Worm (Caenorhabditis elegans) whole organism, L1 larva: ENCODE data around the gene T06E6.1.

Experiments used
- C04F5.9 ChIP-seq: sonication (generic microtip); optimal IDR thresholded peaks from 2 replicates; lab custom pipeline; 2016; ENCODE audit warnings: missing genetic modification characterization, missing compliant biosample characterization
- C16A3.4 ChIP-seq: fragments of 150-350 bp; optimal IDR thresholded peaks from 2 replicates; lab custom pipeline; 2014; ENCODE audit warnings: missing biosample characterization, missing genetic modification characterization
- aly-2 ChIP-seq: fragments of 150-350 bp; optimal IDR thresholded peaks from 2 replicates; lab custom pipeline; 2014; ENCODE audit warnings: missing biosample characterization, missing genetic modification characterization
- ceh-82 ChIP-seq, 3 experiments: fragments of 150-350 bp in 1 of 3; sonication (generic microtip) in 2 of 3; optimal IDR thresholded peaks; 2 replicates each; lab custom pipeline; 2014 to 2017; ENCODE audit warnings: missing biosample characterization in 3 of 3, missing genetic modification characterization in 3 of 3
- ceh-90 ChIP-seq: sonication (generic microtip); optimal IDR thresholded peaks from 2 replicates; lab custom pipeline; 2016; ENCODE audit warnings: missing genetic modification characterization, missing compliant biosample characterization
- dsc-1 ChIP-seq: sonication (generic microtip); optimal IDR thresholded peaks from 2 replicates; lab custom pipeline; 2016; ENCODE audit warnings: mild to moderate bottlenecking, missing genetic modification characterization, missing compliant biosample characterization
- efl-1 ChIP-seq, 4 experiments: fragments of 150-350 bp; optimal IDR thresholded peaks in 3 of 4; peaks in 1 of 4; 1 replicate in 1 of 4; 2 replicates in 3 of 4; lab custom pipeline; 2014; ENCODE audit warnings: missing biosample characterization in 2 of 4, missing genetic modification characterization in 2 of 4, missing genetic modification reagents in 2 of 4
- egl-13 ChIP-seq: sonication (generic microtip); optimal IDR thresholded peaks from 2 replicates; lab custom pipeline; 2016; ENCODE audit warnings: missing genotype, missing genetic modification reagents, missing genetic modification characterization, missing compliant biosample characterization
- elt-2 ChIP-seq: sonication (generic microtip); optimal IDR thresholded peaks from 2 replicates; lab custom pipeline; 2016; ENCODE audit warnings: missing genetic modification characterization, mild to moderate bottlenecking, inconsistent platforms, missing compliant biosample characterization, missing genetic modification reagents
- fkh-4 ChIP-seq: sonication (generic microtip); optimal IDR thresholded peaks from 2 replicates; lab custom pipeline; 2016; ENCODE audit warnings: missing compliant biosample characterization, missing genetic modification characterization, borderline replicate concordance
- fkh-8 ChIP-seq: sonication (generic microtip); optimal IDR thresholded peaks from 2 replicates; lab custom pipeline; 2016; ENCODE audit warnings: mild to moderate bottlenecking, missing genetic modification characterization, missing compliant biosample characterization
- fos-1 ChIP-seq: fragments of 150-350 bp; optimal IDR thresholded peaks from 2 replicates; lab custom pipeline; 2014; ENCODE audit warnings: missing biosample characterization, missing genetic modification characterization
- hlh-4 ChIP-seq: sonication (generic microtip); optimal IDR thresholded peaks from 2 replicates; lab custom pipeline; 2016; ENCODE audit warnings: mild to moderate bottlenecking, missing genetic modification characterization, missing compliant biosample characterization
- hpl-2 ChIP-seq: fragments of 150-350 bp; optimal IDR thresholded peaks from 2 replicates; lab custom pipeline; 2014; ENCODE audit warnings: missing biosample characterization, missing genetic modification reagents, missing genetic modification characterization
- lin-14 ChIP-seq: fragments of 200-800 bp; sonication (Bioruptor generic); optimal IDR thresholded peaks from 2 replicates; lab custom pipeline; 2018; ENCODE audit warnings: mild to moderate bottlenecking, missing genetic modification characterization, moderate library complexity, missing compliant biosample characterization
- lin-35 ChIP-seq, 2 experiments: fragments of 150-350 bp; optimal IDR thresholded peaks; 2 replicates each; lab custom pipeline; 2014; ENCODE audit warnings: missing biosample characterization in 2 of 2, missing genetic modification characterization in 2 of 2, missing genetic modification reagents in 2 of 2
- nhr-71 ChIP-seq: sonication (generic microtip); optimal IDR thresholded peaks from 2 replicates; lab custom pipeline; 2016; ENCODE audit warnings: mild to moderate bottlenecking, missing genetic modification characterization, moderate library complexity, missing compliant biosample characterization
- nhr-76 ChIP-seq: sonication (generic microtip); optimal IDR thresholded peaks from 2 replicates; lab custom pipeline; 2017; ENCODE audit warnings: missing biosample characterization, missing genetic modification characterization
- nhr-85 ChIP-seq: sonication (generic microtip); peaks from one replicate; lab custom pipeline; 2016; ENCODE audit warnings: missing genetic modification characterization, inconsistent platforms, missing compliant biosample characterization
- pag-3 ChIP-seq: sonication (generic microtip); optimal IDR thresholded peaks from 2 replicates; lab custom pipeline; 2017; ENCODE audit warnings: missing genetic modification characterization, mild to moderate bottlenecking, missing compliant biosample characterization, antibody characterized with exemption, borderline replicate concordance; ENCODE audit not compliant: insufficient read depth
- pax-3 ChIP-seq: fragments of 200-800 bp; sonication (Bioruptor generic); optimal IDR thresholded peaks from 2 replicates; lab custom pipeline; 2018; ENCODE audit warnings: mild to moderate bottlenecking, missing genetic modification characterization, moderate library complexity, missing compliant biosample characterization
- pqm-1 ChIP-seq: sonication (generic microtip); optimal IDR thresholded peaks from 3 replicates; lab custom pipeline; 2017; ENCODE audit warnings: missing biosample characterization, missing genetic modification characterization
- rnt-1 ChIP-seq: sonication (generic microtip); optimal IDR thresholded peaks from 2 replicates; lab custom pipeline; 2016; ENCODE audit warnings: mild to moderate bottlenecking, missing genetic modification characterization, moderate library complexity, missing compliant biosample characterization
- sptf-1 ChIP-seq: fragments of 150-350 bp; optimal IDR thresholded peaks from 2 replicates; lab custom pipeline; 2014; ENCODE audit warnings: missing biosample characterization, missing genetic modification characterization
- sup-37 ChIP-seq: fragments of 200-800 bp; sonication (Bioruptor generic); optimal IDR thresholded peaks from 2 replicates; lab custom pipeline; 2018; ENCODE audit warnings: mild to moderate bottlenecking, missing genetic modification characterization, missing compliant biosample characterization
- tbx-2 ChIP-seq: sonication (generic microtip); optimal IDR thresholded peaks from 2 replicates; lab custom pipeline; 2016; ENCODE audit warnings: missing genetic modification characterization, missing compliant biosample characterization
- zip-4 ChIP-seq: fragments of 200-800 bp; sonication (Bioruptor generic); optimal IDR thresholded peaks from 2 replicates; lab custom pipeline; 2018; ENCODE audit warnings: mild to moderate bottlenecking, missing genetic modification characterization, moderate library complexity, missing compliant biosample characterization
- ztf-11 ChIP-seq, 2 experiments: sonication (generic microtip); optimal IDR thresholded peaks; 2 replicates each; lab custom pipeline; 2016 to 2017; ENCODE audit warnings: missing genetic modification characterization in 2 of 2, missing biosample characterization in 1 of 2, missing compliant biosample characterization in 1 of 2

The T06E6.1 gene

DNA sequence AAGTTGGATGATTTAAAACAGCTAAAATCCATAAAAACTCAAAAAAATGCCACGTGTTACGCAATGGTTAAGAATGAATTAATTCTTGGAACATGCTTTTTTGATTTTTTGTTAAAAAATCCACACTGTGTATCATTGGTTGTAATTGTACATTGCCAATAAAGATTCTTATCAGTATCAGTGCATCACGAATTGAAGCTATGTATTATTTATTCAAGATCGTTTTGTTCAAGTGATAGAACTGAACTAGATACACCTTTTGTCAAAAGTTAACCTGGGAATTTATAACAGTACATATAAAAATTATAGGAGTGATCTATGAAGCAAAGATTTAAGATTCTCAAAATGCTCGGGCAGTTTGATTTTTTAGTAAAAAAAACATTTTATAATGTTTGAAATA lies 39.9 kb upstream of the T06E6.1 start:
- TF ChIP-seq elt-2 (tag; lab: Kevin White, UChicago): peak; percentile 36
- no peak for TF ChIP-seq egl-13 (tag; lab: Kevin White, UChicago)
- no peak for TF ChIP-seq aly-2 (tag; lab: Kevin White, UChicago)
- TF ChIP-seq nhr-76 (tag; lab: Kevin White, UChicago): no peak

ce11 chrV:15432457-15432856 lies 37.7 kb upstream of the T06E6.1 start, which contains the start of gene T26H5.8:
Gene T26H5.8 (minus strand): TSS chrV:15432726.
- TF ChIP-seq hpl-2 (GFP tag; lab: Kevin White, UChicago) (no peak), pqm-1 (tag; lab: Kevin White, UChicago) (peak; percentile 46), zip-4 (no peak), fos-1 (no peak), elt-2 (tag; lab: Kevin White, UChicago) (peak; percentile 41), efl-1 (optimal IDR thresholded peaks at IDR 0.05; lab: Kevin White, UChicago) (no peak), efl-1 (GFP tag; optimal IDR thresholded peaks at IDR 0.05 in 1 of 2; lab: Kevin White, UChicago) (peak in 1 of 2 experiments; percentile 4), lin-35 (GFP tag; optimal IDR thresholded peaks at IDR 0.05; lab: Kevin White, UChicago) (peak in 1 of 2 experiments; percentile 25)
- TF ChIP-seq, all 84 proteins: peak for 4

- TF ChIP-seq hpl-2 (GFP tag; lab: Kevin White, UChicago) (no peak), fkh-4 (tag; lab: Kevin White, UChicago) (no peak), C04F5.9 (tag; lab: Kevin White, UChicago) (no peak), tbx-2 (tag; lab: Kevin White, UChicago) (no peak), fkh-8 (tag; lab: Kevin White, UChicago) (no peak), dsc-1 (tag; lab: Kevin White, UChicago) (no peak), pax-3 (tag; lab: Kevin White, UChicago) (peak; percentile 51), lin-14 (GFP tag; lab: Kevin White, UChicago) (no peak), C16A3.4 (tag; lab: Kevin White, UChicago) (no peak), ztf-11 (tag; optimal IDR thresholded peaks at IDR 0.05; lab: Kevin White, UChicago) (no peak), ceh-90 (tag; lab: Kevin White, UChicago) (no peak), rnt-1 (tag; lab: Kevin White, UChicago) (no peak), lin-35 (GFP tag; optimal IDR thresholded peaks at IDR 0.05; lab: Kevin White, UChicago) (no peak), sptf-1 (tag; lab: Kevin White, UChicago) (no peak), nhr-71 (tag; lab: Kevin White, UChicago) (no peak), pqm-1 (tag; lab: Kevin White, UChicago) (peak; percentile 23), efl-1 (optimal IDR thresholded peaks at IDR 0.05; lab: Kevin White, UChicago) (no peak), efl-1 (GFP tag; optimal IDR thresholded peaks at IDR 0.05 in 1 of 2; lab: Kevin White, UChicago) (peak in 1 of 2 experiments; percentile 81), aly-2 (tag; lab: Kevin White, UChicago) (no peak)
These were observed 36.7 kb upstream of the T06E6.1 start for ce11 chrV:15431322-15432052.

DNA sequence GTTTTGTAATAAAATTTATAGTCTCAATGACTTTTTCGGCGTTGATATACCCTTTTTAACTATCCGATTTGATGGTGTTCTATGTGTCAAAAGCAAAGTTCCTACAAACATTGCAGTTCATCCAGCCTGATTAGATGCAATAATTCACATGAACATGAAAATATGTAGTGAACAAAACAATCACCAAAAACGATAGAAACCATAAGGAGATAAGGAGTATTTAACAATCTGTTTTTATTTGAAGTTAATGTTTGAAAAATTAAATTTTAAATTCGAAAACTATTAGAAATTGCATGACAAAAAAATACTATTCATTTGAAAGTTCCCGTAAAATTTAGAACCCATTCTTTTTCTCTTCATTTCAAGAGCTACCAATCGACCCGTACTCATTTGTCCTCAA lies 32.2 kb upstream of the T06E6.1 start, which contains the start of gene fbxa-209:
Gene fbxa-209, minus strand, starts transcription at position 101 of the 400 bp plus-strand sequence.
- TF ChIP-seq sup-37 (GFP tag; lab: Kevin White, UChicago) (no peak), efl-1 (optimal IDR thresholded peaks at IDR 0.05; lab: Kevin White, UChicago) (no peak), efl-1 (GFP tag; optimal IDR thresholded peaks at IDR 0.05 in 1 of 2; lab: Kevin White, UChicago) (peak in 1 of 2 experiments; percentile 84), nhr-85 (tag; lab: Kevin White, UChicago) (peak; percentile 13), hlh-4 (tag; lab: Kevin White, UChicago) (no peak), C16A3.4 (tag; lab: Kevin White, UChicago) (no peak), pag-3 (tag; lab: Kevin White, UChicago) (no peak), ceh-82 (tag; optimal IDR thresholded peaks at IDR 0.05; lab: Kevin White, UChicago) (no peak)
